Fruit fly (Drosophila melanogaster) Kc167 (cell line): ENCODE results near the gene CG15695.

Experiments used
- h ChIP-seq: fragments of >200 bp; optimal IDR thresholded peaks from 3 replicates; lab custom pipeline; 2018; ENCODE audit warnings: missing external identifiers
- insv ChIP-seq: fragments of >200 bp; optimal IDR thresholded peaks from 3 replicates; lab custom pipeline; 2018; ENCODE audit warnings: missing external identifiers
- psq ChIP-seq: fragments of >200 bp; optimal IDR thresholded peaks from 2 replicates; lab custom pipeline; 2017; ENCODE audit warnings: missing external identifiers
- ttk ChIP-seq: sonication (Bioruptor generic); optimal IDR thresholded peaks from 2 replicates; lab custom pipeline; 2017; ENCODE audit warnings: missing external identifiers

DNA sequence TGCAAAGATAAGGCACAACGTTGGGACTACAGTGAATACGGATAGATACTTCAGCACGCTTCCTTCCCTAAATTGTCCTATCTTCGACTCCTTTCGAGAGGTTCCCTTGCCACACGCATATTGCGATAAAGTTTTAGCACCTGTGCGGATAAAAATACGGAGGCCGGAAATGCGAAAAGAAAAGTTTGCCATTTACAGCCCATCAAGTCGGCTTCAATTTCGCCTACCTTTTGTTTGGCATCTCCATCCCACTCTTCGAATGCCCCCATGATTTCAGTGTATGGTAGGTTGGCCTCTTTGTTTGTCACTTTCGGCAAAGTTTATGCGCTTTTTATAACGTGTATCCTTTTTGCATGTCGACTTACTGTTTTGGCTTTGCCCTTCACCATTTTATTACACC is 34.7 kb downstream of the CG15695 start:
- TF ChIP-seq h (no peak), ttk (lab: Kevin White, UChicago) (no peak), insv (lab: Kevin White, UChicago) (no peak), psq (lab: Kevin White, UChicago) (no peak)
